Worm (Caenorhabditis elegans) whole organism, L4/young adult: ENCODE measurements around the gene pmp-2.

Experiments
- W03F9.2 ChIP-seq: fragments of 150-350 bp; optimal IDR thresholded peaks from 2 replicates; lab custom pipeline; 2014; ENCODE audit warnings: missing biosample characterization, missing genetic modification characterization
- dao-5 ChIP-seq: sonication (generic microtip); optimal IDR thresholded peaks from 2 replicates; lab custom pipeline; 2016; ENCODE audit warnings: missing genotype, missing genetic modification characterization, moderate library complexity, missing compliant biosample characterization
- him-1 ChIP-seq: sonication (generic microtip); optimal IDR thresholded peaks from 2 replicates; lab custom pipeline; 2016; ENCODE audit warnings: missing genotype, missing genetic modification reagents, missing genetic modification characterization, missing compliant biosample characterization

ce11 chrII:6872493-6872892 lies 15.1 kb downstream of the pmp-2 start, which contains the start of gene C44B7.5:
- TF ChIP-seq him-1 (tag; lab: Kevin White, UChicago) (no peak), dao-5 (tag; lab: Kevin White, UChicago) (no peak), W03F9.2 (tag; lab: Kevin White, UChicago) (no peak)
